Fruit fly (Drosophila melanogaster) whole organism, embryonic: ENCODE data around the gene ETHR.
A peak's percentile ranks its signal among the peaks of the same experiment; 100 is the strongest.

ENCODE experiments used
- CG10321 ChIP-seq: fragments of 200-800 bp; sonication (Bioruptor generic); IDR thresholded peaks from 2 replicates; pipeline ENCODE4 v1.3.6; 2022; ENCODE audit warnings: missing biosample characterization, missing genetic modification characterization
- CG11723 ChIP-seq: fragments of 200-800 bp; sonication (Bioruptor generic); optimal IDR thresholded peaks from 2 replicates; lab custom pipeline; 2017; ENCODE audit warnings: missing biosample characterization, mild to moderate bottlenecking, missing genetic modification characterization
- CG13123 ChIP-seq: fragments of 200-800 bp; sonication (Bioruptor generic); optimal IDR thresholded peaks from 2 replicates; lab custom pipeline; 2016; ENCODE audit warnings: missing biosample characterization, missing genetic modification characterization
- CG14441 ChIP-seq: fragments of 200-800 bp; sonication (Bioruptor generic); IDR thresholded peaks from 2 replicates; pipeline ENCODE4 v1.3.6; 2022; ENCODE audit warnings: missing biosample characterization, missing genetic modification characterization
- CG17186 ChIP-seq: fragments of 200-800 bp; sonication (Bioruptor generic); optimal IDR thresholded peaks from 3 replicates; lab custom pipeline; 2017; ENCODE audit warnings: missing biosample characterization, missing genetic modification reagents, missing genetic modification characterization
- CG18476 ChIP-seq: fragments of 200-800 bp; sonication (Bioruptor generic); optimal IDR thresholded peaks from 2 replicates; lab custom pipeline; 2016; ENCODE audit warnings: missing biosample characterization, mild to moderate bottlenecking, missing genetic modification characterization
- CG2199 ChIP-seq: fragments of 200-800 bp; sonication (Bioruptor generic); IDR thresholded peaks from 3 replicates; pipeline ENCODE4 v1.3.6; 2022; ENCODE audit warnings: missing biosample characterization, missing genetic modification characterization
- CG30431 ChIP-seq: fragments of 200-800 bp; sonication (Bioruptor generic); optimal IDR thresholded peaks from 2 replicates; lab custom pipeline; 2017; ENCODE audit warnings: missing biosample characterization, missing genetic modification characterization
- CG3163 ChIP-seq: fragments of 200-800 bp; sonication (Bioruptor generic); optimal IDR thresholded peaks from 3 replicates; lab custom pipeline; 2016; ENCODE audit warnings: missing biosample characterization, missing genetic modification characterization
- CG43689 ChIP-seq: fragments of 200-800 bp; sonication (Bioruptor generic); IDR thresholded peaks from 2 replicates; pipeline ENCODE4 v1.3.6; 2022; ENCODE audit warnings: missing biosample characterization, missing genetic modification characterization
- CG4617 ChIP-seq: fragments of 200-800 bp; sonication (Bioruptor generic); optimal IDR thresholded peaks from 3 replicates; lab custom pipeline; 2016; ENCODE audit warnings: missing biosample characterization, missing genetic modification characterization, borderline replicate concordance
- CG6175 ChIP-seq: fragments of 200-800 bp; sonication (Bioruptor generic); IDR thresholded peaks from 3 replicates; pipeline ENCODE4 v1.3.6; 2022; ENCODE audit warnings: missing biosample characterization, missing genetic modification characterization
- CG7271 ChIP-seq: fragments of 200-800 bp; sonication (Bioruptor generic); optimal IDR thresholded peaks from 2 replicates; lab custom pipeline; 2018; ENCODE audit warnings: missing biosample characterization, mild to moderate bottlenecking, missing genetic modification characterization, moderate library complexity
- D ChIP-seq, 2 experiments: fragments of 200-800 bp in 1 of 2; fragments of >200 bp in 1 of 2; sonication (Bioruptor generic) in 1 of 2; optimal IDR thresholded peaks; 2 replicates in 1 of 2; 3 replicates in 1 of 2; lab custom pipeline; 2017; ENCODE audit warnings: mild to moderate bottlenecking in 1 of 2, missing biosample characterization in 1 of 2, missing genetic modification characterization in 1 of 2, missing genetic modification reagents in 1 of 2
- Doc2 ChIP-seq: fragments of 200-800 bp; sonication (Bioruptor generic); IDR thresholded peaks from 2 replicates; pipeline ENCODE4 v1.3.6; 2022; ENCODE audit warnings: missing biosample characterization, missing genetic modification characterization
- Dref ChIP-seq: fragments of 200-800 bp; sonication (Bioruptor generic); IDR thresholded peaks from 2 replicates; pipeline ENCODE4 v1.3.6; 2022; ENCODE audit warnings: missing biosample characterization, missing genetic modification characterization
- Drgx ChIP-seq: fragments of 200-800 bp; sonication (Bioruptor generic); IDR thresholded peaks from 2 replicates; pipeline ENCODE4 v1.3.6; 2022; ENCODE audit warnings: missing biosample characterization, missing genetic modification characterization
- E2f1 ChIP-seq: fragments of 200-800 bp; sonication (Bioruptor generic); IDR thresholded peaks from 2 replicates; pipeline ENCODE4 v1.3.6; 2022; ENCODE audit warnings: missing biosample characterization, missing genetic modification characterization
- ERR ChIP-seq: fragments of 200-800 bp; sonication (Bioruptor generic); optimal IDR thresholded peaks from 2 replicates; lab custom pipeline; 2016; ENCODE audit warnings: missing biosample characterization, missing genetic modification characterization
- Ets65A ChIP-seq: fragments of 200-800 bp; sonication (Bioruptor generic); peaks from one replicate; lab custom pipeline; 2016; ENCODE audit warnings: missing biosample characterization, missing genetic modification characterization
- H15 ChIP-seq: fragments of 200-800 bp; sonication (Bioruptor generic); IDR thresholded peaks from 3 replicates; pipeline ENCODE4 v1.3.6; 2022; ENCODE audit warnings: missing biosample characterization, missing genetic modification characterization
- Hmx ChIP-seq: fragments of 200-800 bp; sonication (Bioruptor generic); optimal IDR thresholded peaks from 2 replicates; lab custom pipeline; 2016; ENCODE audit warnings: missing biosample characterization, missing genetic modification characterization
- Med ChIP-seq: fragments of 200-800 bp; sonication (Bioruptor generic); peaks from one replicate; lab custom pipeline; 2016; ENCODE audit warnings: missing biosample characterization, missing genetic modification characterization, mild to moderate bottlenecking, inconsistent platforms, moderate library complexity
- NC2β ChIP-seq: fragments of 200-800 bp; sonication (Bioruptor generic); optimal IDR thresholded peaks from 2 replicates; lab custom pipeline; 2016; ENCODE audit warnings: missing biosample characterization, missing genetic modification characterization
- Spps ChIP-seq: fragments of 200-800 bp; sonication (Bioruptor generic); optimal IDR thresholded peaks from 2 replicates; lab custom pipeline; 2018; ENCODE audit warnings: missing biosample characterization, mild to moderate bottlenecking, missing genetic modification characterization
- Ssrp ChIP-seq: fragments of 200-800 bp; sonication (Bioruptor generic); optimal IDR thresholded peaks from 2 replicates; lab custom pipeline; 2018; ENCODE audit warnings: missing biosample characterization, mild to moderate bottlenecking, missing genetic modification characterization, moderate library complexity
- TFAM ChIP-seq: fragments of 200-800 bp; sonication (Bioruptor generic); optimal IDR thresholded peaks from 2 replicates; lab custom pipeline; 2017; ENCODE audit warnings: missing biosample characterization, missing genetic modification characterization, inconsistent platforms
- Taf1 ChIP-seq: fragments of 200-800 bp; sonication (Bioruptor generic); IDR thresholded peaks from 2 replicates; pipeline ENCODE4 v1.3.6; 2022; ENCODE audit warnings: missing biosample characterization, missing genetic modification characterization
- Xrp1 ChIP-seq: fragments of 200-800 bp; sonication (Bioruptor generic); IDR thresholded peaks from 2 replicates; pipeline ENCODE4 v1.3.6; 2022; ENCODE audit warnings: missing biosample characterization, missing genetic modification characterization
- al ChIP-seq: fragments of 200-800 bp; sonication (Bioruptor generic); IDR thresholded peaks from 2 replicates; pipeline ENCODE4 v1.3.6; 2022; ENCODE audit warnings: missing biosample characterization, missing genetic modification characterization
- cg ChIP-seq: fragments of 200-800 bp; sonication (Bioruptor generic); optimal IDR thresholded peaks from 3 replicates; lab custom pipeline; 2019; ENCODE audit warnings: missing biosample characterization, mild to moderate bottlenecking, missing genetic modification characterization, moderate library complexity
- da ChIP-seq: fragments of 200-800 bp; sonication (Bioruptor generic); optimal IDR thresholded peaks from 2 replicates; lab custom pipeline; 2016; ENCODE audit warnings: missing biosample characterization, missing genetic modification characterization
- danr ChIP-seq: fragments of 200-800 bp; sonication (Bioruptor generic); IDR thresholded peaks from 2 replicates; pipeline ENCODE4 v1.3.6; 2022; ENCODE audit warnings: missing biosample characterization, missing genetic modification characterization
- dati ChIP-seq: fragments of 200-800 bp; sonication (Bioruptor generic); IDR thresholded peaks from 2 replicates; pipeline ENCODE4 v1.3.6; 2022; ENCODE audit warnings: missing biosample characterization, missing genetic modification characterization
- dmrt99B ChIP-seq: fragments of 200-800 bp; sonication (Bioruptor generic); optimal IDR thresholded peaks from 2 replicates; lab custom pipeline; 2018; ENCODE audit warnings: missing biosample characterization, mild to moderate bottlenecking, missing genetic modification characterization, moderate library complexity
- dpn ChIP-seq, 2 experiments: fragments of 200-800 bp; sonication (Bioruptor generic); optimal IDR thresholded peaks; 3 replicates each; lab custom pipeline; 2016; ENCODE audit warnings: missing biosample characterization in 2 of 2, missing genetic modification characterization in 2 of 2
- gcm ChIP-seq: fragments of 200-800 bp; sonication (Bioruptor generic); optimal IDR thresholded peaks from 2 replicates; lab custom pipeline; 2019; ENCODE audit warnings: missing biosample characterization, mild to moderate bottlenecking, missing genetic modification characterization, moderate library complexity
- ham ChIP-seq: fragments of 200-800 bp; sonication (Bioruptor generic); IDR thresholded peaks from 2 replicates; pipeline ENCODE4 v1.3.6; 2022; ENCODE audit warnings: missing biosample characterization, missing genetic modification characterization
- hb ChIP-seq: fragments of 200-800 bp; sonication (Bioruptor generic); IDR thresholded peaks from 3 replicates; pipeline ENCODE4 v1.3.6; 2022; ENCODE audit warnings: missing biosample characterization, missing genetic modification characterization; ENCODE audit not compliant: partially characterized antibody
- jigr1 ChIP-seq: fragments of 200-800 bp; sonication (Bioruptor generic); IDR thresholded peaks from 3 replicates; pipeline ENCODE4 v1.3.6; 2022; ENCODE audit warnings: missing biosample characterization, missing genetic modification characterization
- jumu ChIP-seq: fragments of 200-800 bp; sonication (Bioruptor generic); optimal IDR thresholded peaks from 3 replicates; lab custom pipeline; 2016; ENCODE audit warnings: missing biosample characterization, missing genetic modification characterization
- luna ChIP-seq: fragments of 200-800 bp; sonication (Bioruptor generic); optimal IDR thresholded peaks from 2 replicates; lab custom pipeline; 2016; ENCODE audit warnings: missing biosample characterization, missing genetic modification characterization
- nau ChIP-seq: fragments of 200-800 bp; sonication (Bioruptor generic); optimal IDR thresholded peaks from 3 replicates; lab custom pipeline; 2017; ENCODE audit warnings: missing biosample characterization, mild to moderate bottlenecking, missing genetic modification characterization, missing genetic modification reagents
- odd ChIP-seq: fragments of 200-800 bp; sonication (Bioruptor generic); optimal IDR thresholded peaks from 2 replicates; lab custom pipeline; 2017; ENCODE audit warnings: missing biosample characterization, mild to moderate bottlenecking, missing genetic modification characterization
- prd ChIP-seq, 3 experiments: fragments of >200 bp in 2 of 3; fragments of 200-800 bp in 1 of 3; sonication (Bioruptor generic) in 1 of 3; optimal IDR thresholded peaks in 2 of 3; IDR thresholded peaks in 1 of 3; 2 replicates in 2 of 3; 3 replicates in 1 of 3; pipeline versions ENCODE4 v1.3.6 to Lab custom; 2017 to 2022; ENCODE audit warnings: missing biosample characterization in 1 of 3, missing genetic modification characterization in 1 of 3
- pzg ChIP-seq: fragments of 200-800 bp; sonication (Bioruptor generic); optimal IDR thresholded peaks from 3 replicates; lab custom pipeline; 2018; ENCODE audit warnings: missing biosample characterization, mild to moderate bottlenecking, missing genetic modification characterization, moderate library complexity
- sima ChIP-seq: fragments of 200-800 bp; sonication (Bioruptor generic); optimal IDR thresholded peaks from 2 replicates; lab custom pipeline; 2016; ENCODE audit warnings: missing biosample characterization, missing genetic modification characterization
- trh ChIP-seq: fragments of 200-800 bp; sonication (Bioruptor generic); optimal IDR thresholded peaks from 2 replicates; lab custom pipeline; 2016; ENCODE audit warnings: missing biosample characterization, missing genetic modification characterization
- zen2 ChIP-seq: fragments of 200-800 bp; sonication (Bioruptor generic); IDR thresholded peaks from 3 replicates; pipeline ENCODE4 v1.3.6; 2022; ENCODE audit warnings: missing biosample characterization, missing genetic modification characterization; ENCODE audit not compliant: partially characterized antibody

ETHR gene

DNA sequence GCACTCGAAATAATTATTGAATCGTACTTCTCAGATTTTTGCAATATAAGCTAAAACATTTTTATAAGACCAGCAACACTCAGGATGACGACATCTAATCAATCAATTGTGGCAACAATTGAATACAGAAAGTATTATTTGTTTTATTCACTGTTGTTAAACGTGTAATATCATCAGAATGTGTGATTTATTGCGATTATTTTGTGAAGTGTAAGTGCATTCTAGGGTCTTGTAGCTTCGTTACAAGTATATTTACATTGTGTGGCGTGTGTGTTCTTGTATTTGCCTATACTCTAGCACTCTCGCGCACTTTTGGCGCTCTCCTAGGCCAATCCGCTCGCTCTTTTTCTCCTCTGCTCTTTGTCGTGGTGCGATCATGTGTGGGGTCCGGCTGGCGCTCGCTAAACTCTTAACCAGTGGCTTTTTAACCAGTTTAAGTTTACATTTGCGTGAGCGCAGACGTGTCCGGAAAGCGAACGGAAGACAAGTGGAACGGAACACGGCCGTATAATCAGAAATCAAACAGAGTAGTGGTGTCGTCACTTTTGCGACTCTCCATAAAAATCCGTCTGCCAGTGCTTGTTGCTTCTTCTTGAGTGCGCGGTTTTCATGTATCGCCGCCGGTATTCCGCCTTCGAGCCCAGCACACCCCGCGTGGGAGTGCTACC, 42.2 kb upstream of the ETHR start (continued):
- TF ChIP-seq Dref (GFP tag; lab: Robert Waterston, UW) (no peak), Xrp1 (GFP tag; lab: Robert Waterston, UW) (peak; percentile 77), pzg (GFP tag; lab: Kevin White, UChicago) (no peak), CG2199 (GFP tag; lab: Robert Waterston, UW) (peak; percentile 21; the same call in 1 of the 3 replicates), CG10321 (GFP tag; lab: Robert Waterston, UW) (no peak), CG17186 (GFP tag; lab: Kevin White, UChicago) (peak; percentile 86), ERR (GFP tag; lab: Kevin White, UChicago) (peak; percentile 53), da (GFP tag; lab: Kevin White, UChicago) (peak; percentile 66), luna (GFP tag; lab: Kevin White, UChicago) (peak; percentile 35), jigr1 (GFP tag; lab: Robert Waterston, UW) (peak; percentile 53; the same call in 1 of the 3 replicates), cg (peak; percentile 24), dpn (GFP tag; optimal IDR thresholded peaks at IDR 0.05; lab: Kevin White, UChicago) (peak; percentile 79 to 88), Med (GFP tag; lab: Kevin White, UChicago) (peak; percentile 93), dmrt99B (peak; percentile 94), ham (GFP tag; lab: Robert Waterston, UW) (no peak), jumu (GFP tag; lab: Kevin White, UChicago) (peak; percentile 85), dati (GFP tag; lab: Robert Waterston, UW) (no peak), D (optimal IDR thresholded peaks at IDR 0.05; lab: Kevin White, UChicago) (no peak), D (GFP tag; optimal IDR thresholded peaks at IDR 0.05; lab: Kevin White, UChicago) (peak; percentile 84), Ssrp (tag; lab: Kevin White, UChicago) (peak; percentile 90), danr (GFP tag; lab: Robert Waterston, UW) (peak; percentile 69), trh (GFP tag; lab: Kevin White, UChicago) (peak; percentile 60), CG30431 (GFP tag; lab: Kevin White, UChicago) (peak; percentile 72), zen2 (GFP tag; lab: Robert Waterston, UW) (peak; percentile 60; the same call in 2 of the 3 replicates), Hmx (GFP tag; lab: Kevin White, UChicago) (peak; percentile 24), TFAM (GFP tag; lab: Kevin White, UChicago) (no peak), CG4617 (GFP tag; lab: Kevin White, UChicago) (peak; percentile 29), CG6175 (GFP tag; lab: Robert Waterston, UW) (no peak), nau (GFP tag; lab: Kevin White, UChicago) (peak; percentile 90), E2f1 (GFP tag; lab: Robert Waterston, UW) (peak; percentile 80), H15 (GFP tag; lab: Robert Waterston, UW) (peak; percentile 77), gcm (GFP tag; lab: Kevin White, UChicago) (peak; percentile 83), CG43689 (GFP tag; lab: Robert Waterston, UW) (peak; percentile 47), CG7271 (tag; lab: Kevin White, UChicago) (no peak), hb (GFP tag; lab: Robert Waterston, UW) (no peak), odd (peak; percentile 66), Drgx (GFP tag; lab: Robert Waterston, UW) (peak; percentile 93), NC2β (GFP tag; lab: Kevin White, UChicago) (peak; percentile 82), Spps (tag; lab: Kevin White, UChicago) (peak; percentile 65), Doc2 (GFP tag; lab: Robert Waterston, UW) (no peak), CG18476 (GFP tag; lab: Kevin White, UChicago) (peak; percentile 75), Taf1 (no peak), CG14441 (peak; percentile 53), CG11723 (GFP tag; lab: Kevin White, UChicago) (peak; percentile 55), sima (GFP tag; lab: Kevin White, UChicago) (peak; percentile 72), prd (optimal IDR thresholded peaks at IDR 0.05; lab: Kevin White, UChicago) (no peak), prd (GFP tag; IDR thresholded peaks at IDR 0.05; lab: Robert Waterston, UW) (peak; percentile 81), al (GFP tag; lab: Robert Waterston, UW) (no peak), Ets65A (peak; percentile 96), CG13123 (peak; percentile 34), CG3163 (GFP tag; lab: Kevin White, UChicago) (peak; percentile 91)
